Worm (Caenorhabditis elegans) whole organism, midembryonic: ENCODE measurements around the gene R01B10.2.

Experiments used
- ref-1 ChIP-seq: fragments of 200-800 bp; sonication (Bioruptor generic); conservative IDR thresholded peaks from 2 replicates; pipeline ENCODE4 v1.3.6; 2022; ENCODE audit warnings: missing genetic modification reagents, missing genetic modification characterization, missing compliant biosample characterization
- ztf-23 ChIP-seq: fragments of 200-800 bp; sonication (Bioruptor generic); IDR thresholded peaks from 2 replicates; pipeline ENCODE4 v1.3.6; 2022; ENCODE audit warnings: missing genetic modification reagents, missing genetic modification characterization, missing compliant biosample characterization

ce11 chrV:6012401-6012800 lies 28.9 kb downstream of the R01B10.2 start:
- TF ChIP-seq ref-1 (GFP tag; lab: Robert Waterston, UW): no peak
- TF ChIP-seq ztf-23: no peak
